Worm (Caenorhabditis elegans) whole organism, L2 larva: ENCODE measurements around the gene flp-14.

ENCODE experiments used
- C34F6.9 ChIP-seq: fragments of 150-350 bp; optimal IDR thresholded peaks from 2 replicates; lab custom pipeline; 2014; ENCODE audit warnings: missing biosample characterization, missing genetic modification characterization
- F13H6.1 ChIP-seq: sonication (generic microtip); optimal IDR thresholded peaks from 2 replicates; lab custom pipeline; 2016; ENCODE audit warnings: missing genetic modification characterization, missing compliant biosample characterization
- R02D3.7 ChIP-seq: fragments of 150-350 bp; optimal IDR thresholded peaks from 2 replicates; lab custom pipeline; 2014; ENCODE audit warnings: missing biosample characterization, missing genetic modification characterization
- Y55F3AM.14 ChIP-seq: fragments of 200-800 bp; sonication (Bioruptor generic); optimal IDR thresholded peaks from 2 replicates; lab custom pipeline; 2018; ENCODE audit warnings: mild to moderate bottlenecking, missing genetic modification characterization, missing compliant biosample characterization
- ZK546.5 ChIP-seq: sonication (generic microtip); optimal IDR thresholded peaks from 2 replicates; lab custom pipeline; 2017; ENCODE audit warnings: missing biosample characterization, missing genetic modification characterization
- alr-1 ChIP-seq: fragments of 150-350 bp; optimal IDR thresholded peaks from 2 replicates; lab custom pipeline; 2014; ENCODE audit warnings: missing biosample characterization, missing genetic modification characterization
- aly-2 ChIP-seq: fragments of 150-350 bp; optimal IDR thresholded peaks from 2 replicates; lab custom pipeline; 2014; ENCODE audit warnings: missing biosample characterization, missing genetic modification characterization
- ama-1 ChIP-seq: fragments of 150-350 bp; optimal IDR thresholded peaks from 2 replicates; lab custom pipeline; 2018; ENCODE audit warnings: inconsistent platforms
- blmp-1 ChIP-seq: sonication (generic microtip); optimal IDR thresholded peaks from 2 replicates; lab custom pipeline; 2017; ENCODE audit warnings: missing genetic modification characterization, mild to moderate bottlenecking, missing compliant biosample characterization, antibody characterized with exemption, moderate library complexity; ENCODE audit not compliant: insufficient read depth
- ceh-16 ChIP-seq: fragments of 150-350 bp; optimal IDR thresholded peaks from 2 replicates; lab custom pipeline; 2014; ENCODE audit warnings: missing biosample characterization, missing genetic modification characterization
- ceh-82 ChIP-seq: fragments of 150-350 bp; optimal IDR thresholded peaks from 2 replicates; lab custom pipeline; 2014; ENCODE audit warnings: missing biosample characterization, missing genetic modification characterization
- crh-2 ChIP-seq: sonication (generic microtip); optimal IDR thresholded peaks from 2 replicates; lab custom pipeline; 2017; ENCODE audit warnings: missing biosample characterization, missing genetic modification characterization
- dmd-4 ChIP-seq: sonication (generic microtip); optimal IDR thresholded peaks from 2 replicates; lab custom pipeline; 2017; ENCODE audit warnings: missing biosample characterization, missing genetic modification characterization
- egl-27 ChIP-seq: sonication (generic microtip); optimal IDR thresholded peaks from 3 replicates; lab custom pipeline; 2017; ENCODE audit warnings: missing biosample characterization, missing genetic modification reagents, missing genetic modification characterization
- elt-1 ChIP-seq: fragments of 150-350 bp; optimal IDR thresholded peaks from 2 replicates; lab custom pipeline; 2014; ENCODE audit warnings: missing biosample characterization, missing genetic modification characterization
- elt-3 ChIP-seq: sonication (generic microtip); optimal IDR thresholded peaks from 2 replicates; lab custom pipeline; 2017; ENCODE audit warnings: missing biosample characterization, missing genetic modification characterization
- fos-1 ChIP-seq: fragments of 150-350 bp; optimal IDR thresholded peaks from 2 replicates; lab custom pipeline; 2014; ENCODE audit warnings: missing biosample characterization, missing genetic modification characterization
- gmeb-1 ChIP-seq: fragments of 150-350 bp; optimal IDR thresholded peaks from 2 replicates; lab custom pipeline; 2014; ENCODE audit warnings: missing biosample characterization, missing genetic modification characterization
- lin-11 ChIP-seq: fragments of 150-350 bp; sonication (generic microtip); optimal IDR thresholded peaks from 2 replicates; lab custom pipeline; 2014; ENCODE audit warnings: missing biosample characterization, missing genetic modification characterization, inconsistent platforms, mixed read lengths
- lin-13 ChIP-seq: fragments of 150-350 bp; optimal IDR thresholded peaks from 2 replicates; lab custom pipeline; 2014; ENCODE audit warnings: missing biosample characterization, missing genetic modification reagents, missing genetic modification characterization
- lin-39 ChIP-seq: fragments of 150-350 bp; optimal IDR thresholded peaks from 2 replicates; lab custom pipeline; 2014; ENCODE audit warnings: missing biosample characterization, missing genetic modification reagents, missing genetic modification characterization
- lsy-2 ChIP-seq, 2 experiments: fragments of 150-350 bp in 1 of 2; sonication (generic microtip) in 1 of 2; optimal IDR thresholded peaks; 2 replicates each; lab custom pipeline; 2014 to 2017; ENCODE audit warnings: missing biosample characterization in 2 of 2, missing genetic modification characterization in 2 of 2
- mab-5 ChIP-seq: fragments of 150-350 bp; optimal IDR thresholded peaks from 2 replicates; lab custom pipeline; 2014; ENCODE audit warnings: missing biosample characterization, missing genetic modification characterization
- mbf-1 ChIP-seq: sonication (generic microtip); optimal IDR thresholded peaks from 2 replicates; lab custom pipeline; 2017; ENCODE audit warnings: missing biosample characterization, missing genetic modification characterization
- mdl-1 ChIP-seq, 2 experiments: fragments of 150-350 bp in 1 of 2; sonication (generic microtip) in 1 of 2; optimal IDR thresholded peaks; 2 replicates each; lab custom pipeline; 2017; ENCODE audit warnings: missing biosample characterization in 2 of 2, missing genetic modification characterization in 2 of 2
- nhr-10 ChIP-seq: sonication (generic microtip); optimal IDR thresholded peaks from 2 replicates; lab custom pipeline; 2017; ENCODE audit warnings: missing biosample characterization, missing genetic modification characterization
- nhr-11 ChIP-seq: fragments of 150-350 bp; optimal IDR thresholded peaks from 2 replicates; lab custom pipeline; 2014; ENCODE audit warnings: missing biosample characterization, missing genetic modification characterization
- nhr-12 ChIP-seq: fragments of 150-350 bp; optimal IDR thresholded peaks from 2 replicates; lab custom pipeline; 2014; ENCODE audit warnings: missing biosample characterization, missing genetic modification characterization
- nhr-21 ChIP-seq: fragments of 150-350 bp; optimal IDR thresholded peaks from 2 replicates; lab custom pipeline; 2014; ENCODE audit warnings: missing biosample characterization, missing genetic modification characterization
- nhr-23 ChIP-seq: fragments of 150-350 bp; optimal IDR thresholded peaks from 2 replicates; lab custom pipeline; 2014; ENCODE audit warnings: missing biosample characterization, missing genetic modification reagents, missing genetic modification characterization
- nhr-25 ChIP-seq: fragments of 150-350 bp; sonication (generic microtip); optimal IDR thresholded peaks from 3 replicates; lab custom pipeline; 2014; ENCODE audit warnings: missing biosample characterization, missing genetic modification characterization
- nhr-6 ChIP-seq: fragments of 150-350 bp; optimal IDR thresholded peaks from 2 replicates; lab custom pipeline; 2014; ENCODE audit warnings: missing biosample characterization, missing genetic modification characterization
- nhr-77 ChIP-seq: fragments of 150-350 bp; optimal IDR thresholded peaks from 2 replicates; lab custom pipeline; 2014; ENCODE audit warnings: missing biosample characterization, missing genetic modification characterization
- sem-4 ChIP-seq: fragments of 150-350 bp; optimal IDR thresholded peaks from 2 replicates; lab custom pipeline; 2014; ENCODE audit warnings: missing biosample characterization, missing genetic modification reagents, missing genetic modification characterization
- skn-1 ChIP-seq: sonication (generic microtip); optimal IDR thresholded peaks from 2 replicates; lab custom pipeline; 2017; ENCODE audit warnings: missing biosample characterization, missing genetic modification characterization
- sma-9 ChIP-seq, 2 experiments: fragments of 150-350 bp in 1 of 2; sonication (generic microtip) in 1 of 2; optimal IDR thresholded peaks; 2 replicates each; lab custom pipeline; 2014 to 2016; ENCODE audit warnings: missing genetic modification characterization in 2 of 2, mild to moderate bottlenecking in 1 of 2, missing biosample characterization in 1 of 2, missing compliant biosample characterization in 1 of 2, missing genetic modification reagents in 1 of 2, moderate library complexity in 1 of 2
- snpc-4 ChIP-seq: fragments of 150-350 bp; optimal IDR thresholded peaks from 2 replicates; lab custom pipeline; 2014; ENCODE audit warnings: missing biosample characterization, missing genetic modification characterization
- unc-39 ChIP-seq: fragments of 150-350 bp; optimal IDR thresholded peaks from 2 replicates; lab custom pipeline; 2014; ENCODE audit warnings: missing biosample characterization, missing genetic modification characterization
- unc-55 ChIP-seq: fragments of 150-350 bp; sonication (generic microtip); optimal IDR thresholded peaks from 3 replicates; lab custom pipeline; 2014; ENCODE audit warnings: missing biosample characterization, missing genetic modification reagents, missing genetic modification characterization
- unc-62 ChIP-seq: fragments of 150-350 bp; optimal IDR thresholded peaks from 2 replicates; lab custom pipeline; 2014; ENCODE audit warnings: missing biosample characterization, missing genetic modification reagents, missing genetic modification characterization
- zag-1 ChIP-seq: fragments of 150-350 bp; optimal IDR thresholded peaks from 2 replicates; lab custom pipeline; 2014; ENCODE audit warnings: missing biosample characterization, missing genetic modification characterization
- ztf-11 ChIP-seq: sonication (generic microtip); optimal IDR thresholded peaks from 2 replicates; lab custom pipeline; 2017; ENCODE audit warnings: missing biosample characterization, missing genetic modification characterization
- ztf-4 ChIP-seq: fragments of 150-350 bp; optimal IDR thresholded peaks from 2 replicates; lab custom pipeline; 2014; ENCODE audit warnings: missing biosample characterization, missing genetic modification characterization

flp-14 gene

DNA sequence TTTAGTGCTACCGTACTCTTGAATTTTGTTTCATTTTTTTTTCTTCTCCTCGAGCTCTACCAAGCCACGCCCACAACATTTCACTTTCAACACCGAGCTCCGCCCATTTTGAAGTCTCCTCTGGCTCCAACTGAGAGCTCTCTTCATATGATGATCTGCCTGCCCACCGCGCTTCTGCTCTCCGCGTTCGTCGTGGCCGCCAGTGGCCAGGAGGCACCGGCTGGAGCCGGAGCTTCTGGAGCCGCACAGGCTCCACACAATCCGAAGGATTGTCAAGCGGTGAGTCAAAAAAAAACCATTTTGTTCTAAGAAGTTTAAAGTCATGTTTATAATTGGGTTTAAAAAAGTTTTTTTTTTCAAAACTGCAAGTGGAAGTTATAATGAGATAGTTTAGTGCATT is at the start of gene flp-14:
TSS of gene flp-14 (plus strand) at position 146 of the 400 bp plus-strand sequence.
- no peak for TF ChIP-seq elt-3 (tag; lab: Kevin White, UChicago)
- TF ChIP-seq R02D3.7, result no peak
- no peak for TF ChIP-seq egl-27 (tag; lab: Kevin White, UChicago)
- TF ChIP-seq nhr-10 (tag; lab: Kevin White, UChicago), result no peak
- no peak for TF ChIP-seq lin-39 (tag; lab: Kevin White, UChicago)
- no peak for TF ChIP-seq ztf-4 (tag; lab: Kevin White, UChicago)
- no peak for TF ChIP-seq sem-4
- TF ChIP-seq snpc-4, result no peak
- no peak for TF ChIP-seq sma-9 (GFP tag; optimal IDR thresholded peaks at IDR 0.05; lab: Kevin White, UChicago)
- no peak for TF ChIP-seq sma-9 (tag; optimal IDR thresholded peaks at IDR 0.05; lab: Kevin White, UChicago)
- TF ChIP-seq unc-62, result no peak

DNA sequence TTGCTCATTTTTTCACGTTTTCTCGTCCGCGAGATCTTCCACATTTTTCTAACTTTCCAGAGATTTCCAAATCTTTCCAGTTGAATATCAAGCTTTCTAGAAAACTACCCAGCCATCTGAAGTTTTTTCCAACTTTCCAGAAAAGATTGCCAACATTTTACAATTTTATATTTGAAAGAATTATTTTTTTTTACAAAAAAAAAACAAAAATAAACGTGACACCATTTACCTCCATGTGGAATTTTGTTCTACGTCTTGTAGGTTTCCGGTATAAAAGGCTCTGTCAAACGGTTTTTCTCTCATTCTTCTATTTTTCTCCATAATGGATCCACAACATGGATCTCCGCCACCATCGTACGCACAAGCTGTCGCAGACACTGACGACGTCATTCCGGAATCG is 45.7 kb upstream of the flp-14 start, which contains the start of gene Y37D8A.8:
TSS of gene Y37D8A.8 (plus strand) at position 301 of the 400 bp plus-strand sequence.
- TF ChIP-seq sem-4 (no peak), lin-11 (tag; lab: Kevin White, UChicago) (no peak), R02D3.7 (no peak), elt-1 (tag; lab: Kevin White, UChicago) (no peak), lsy-2 (tag; optimal IDR thresholded peaks at IDR 0.05; lab: Kevin White, UChicago) (no peak), nhr-25 (tag; lab: Kevin White, UChicago) (no peak), nhr-10 (tag; lab: Kevin White, UChicago) (no peak), lin-39 (tag; lab: Kevin White, UChicago) (no peak), unc-62 (no peak), ceh-16 (tag; lab: Kevin White, UChicago) (no peak), crh-2 (no peak), ztf-11 (tag; lab: Kevin White, UChicago) (no peak), fos-1 (tag; lab: Kevin White, UChicago) (no peak), mdl-1 (tag; optimal IDR thresholded peaks at IDR 0.05; lab: Kevin White, UChicago) (no peak), unc-39 (no peak), nhr-23 (tag; lab: Kevin White, UChicago) (no peak)

DNA sequence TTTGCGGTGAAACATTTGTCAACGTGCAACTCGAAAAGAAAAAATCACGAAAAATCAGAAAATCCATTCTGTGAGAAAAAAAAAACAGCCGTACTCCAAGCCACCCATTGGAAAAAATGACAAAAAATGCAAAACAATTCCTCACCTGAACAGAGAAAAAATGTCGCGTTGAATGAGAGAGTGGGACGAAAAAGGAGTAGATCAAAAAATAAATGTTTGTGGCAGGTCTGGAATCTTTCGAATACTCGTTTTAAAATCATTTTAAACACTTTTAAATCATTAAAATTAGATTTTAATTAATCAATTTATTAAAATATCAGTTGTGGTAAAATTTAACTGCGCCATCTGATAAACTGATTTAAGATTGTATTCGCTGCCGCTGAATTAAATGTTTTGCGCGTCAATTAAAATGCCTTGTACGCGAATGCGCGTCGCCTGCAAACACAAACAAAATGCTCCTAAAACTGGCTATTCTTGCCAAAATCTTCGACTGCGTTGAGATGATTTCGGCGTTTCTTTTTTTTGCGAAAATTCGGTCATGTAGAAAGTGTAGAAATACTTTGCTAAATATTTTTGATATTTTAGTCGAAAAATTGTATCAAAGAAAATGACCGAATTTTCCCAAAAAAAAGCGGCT is 40.1 kb upstream of the flp-14 start, which contains the start of gene Y37D8A.6:
TSS of gene Y37D8A.6 (minus strand) at position 238 of the 637 bp plus-strand sequence.
- TF ChIP-seq aly-2 (no peak), lsy-2 (tag; optimal IDR thresholded peaks at IDR 0.05; lab: Kevin White, UChicago) (peak in 1 of 2 experiments; percentile 9), nhr-77 (no peak), mbf-1 (tag; lab: Kevin White, UChicago) (no peak), Y55F3AM.14 (no peak), unc-55 (GFP tag; lab: Kevin White, UChicago) (peak; percentile 24), crh-2 (no peak), sma-9 (GFP tag; optimal IDR thresholded peaks at IDR 0.05; lab: Kevin White, UChicago) (no peak), sma-9 (tag; optimal IDR thresholded peaks at IDR 0.05; lab: Kevin White, UChicago) (no peak), nhr-21 (tag; lab: Kevin White, UChicago) (no peak), gmeb-1 (peak; percentile 10)

DNA sequence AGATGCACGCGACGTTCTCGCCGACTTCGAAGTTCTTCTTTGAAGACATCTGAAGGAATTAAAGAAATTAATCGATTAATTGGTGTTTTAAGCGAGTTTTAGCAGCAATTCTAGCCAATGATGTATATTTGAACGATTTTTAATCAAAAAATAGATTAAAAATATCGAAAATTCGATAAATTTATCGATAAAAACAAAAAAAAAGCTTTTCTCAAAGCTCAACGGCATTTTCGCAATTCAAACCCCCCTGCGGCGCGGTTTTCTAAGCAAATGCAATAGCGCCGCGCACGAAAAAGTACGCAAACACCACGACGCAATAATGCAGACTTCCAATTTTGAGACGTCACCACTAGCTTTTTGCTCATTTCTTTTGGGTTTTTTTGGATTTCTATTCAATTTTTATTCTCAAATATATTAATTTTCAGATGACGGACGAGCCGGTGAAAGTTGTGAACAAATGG is 35.7 kb upstream of the flp-14 start, which contains the start of the genes mrg-1 and spcs-2:
TSS of gene mrg-1 (minus strand) at position 51 of the 461 bp plus-strand sequence.
TSS of gene spcs-2 (plus strand) at position 426 of the 461 bp plus-strand sequence.
- TF ChIP-seq R02D3.7 (peak; percentile 27), ceh-82 (tag; lab: Kevin White, UChicago) (peak; percentile 54), C34F6.9 (tag; lab: Kevin White, UChicago) (peak; percentile 91), nhr-21 (tag; lab: Kevin White, UChicago) (peak; percentile 82), unc-55 (GFP tag; lab: Kevin White, UChicago) (peak; percentile 97), lin-13 (GFP tag; lab: Kevin White, UChicago) (peak; percentile 94), unc-62 (no peak), F13H6.1 (peak; percentile 92), lsy-2 (tag; optimal IDR thresholded peaks at IDR 0.05; lab: Kevin White, UChicago) (peak; percentile 88 to 93), ama-1 (no peak), nhr-12 (no peak), crh-2 (peak; percentile 91), ZK546.5 (tag; lab: Kevin White, UChicago) (peak; percentile 50), sma-9 (GFP tag; optimal IDR thresholded peaks at IDR 0.05; lab: Kevin White, UChicago) (peak; percentile 93), sma-9 (tag; optimal IDR thresholded peaks at IDR 0.05; lab: Kevin White, UChicago) (no peak), nhr-10 (tag; lab: Kevin White, UChicago) (peak; percentile 67), snpc-4 (no peak), mdl-1 (tag; optimal IDR thresholded peaks at IDR 0.05; lab: Kevin White, UChicago) (peak in 1 of 2 experiments; percentile 19), mbf-1 (tag; lab: Kevin White, UChicago) (no peak), lin-39 (tag; lab: Kevin White, UChicago) (no peak), lin-11 (tag; lab: Kevin White, UChicago) (peak; percentile 82), zag-1 (no peak), blmp-1 (tag; lab: Kevin White, UChicago) (peak; percentile 23), nhr-11 (no peak), dmd-4 (tag; lab: Kevin White, UChicago) (no peak), mab-5 (tag; lab: Kevin White, UChicago) (peak; percentile 74), skn-1 (tag; lab: Kevin White, UChicago) (peak; percentile 37), nhr-25 (tag; lab: Kevin White, UChicago) (peak; percentile 87), elt-3 (tag; lab: Kevin White, UChicago) (no peak), fos-1 (tag; lab: Kevin White, UChicago) (peak; percentile 51), alr-1 (tag; lab: Kevin White, UChicago) (no peak), nhr-6 (tag; lab: Kevin White, UChicago) (peak; percentile 61), ztf-4 (tag; lab: Kevin White, UChicago) (peak; percentile 86), ceh-16 (tag; lab: Kevin White, UChicago) (no peak), elt-1 (tag; lab: Kevin White, UChicago) (no peak)
